Worm (Caenorhabditis elegans): ENCODE data around the gene C37E2.3.

The C37E2.3 gene

ce11 chrX:14194251-14194650 lies 14.0 kb downstream of the C37E2.3 start:
- TF ChIP-seq fos-1 (tag; optimal IDR thresholded peaks at IDR 0.05), result peak; percentile 42
- no peak for TF ChIP-seq nhr-25 (tag; optimal IDR thresholded peaks at IDR 0.05)
- no peak for TF ChIP-seq unc-62 (GFP tag; optimal IDR thresholded peaks at IDR 0.05)
- TF ChIP-seq C34F6.9 (tag; optimal IDR thresholded peaks at IDR 0.05), result no peak
- no peak for TF ChIP-seq sem-4 (tag; optimal IDR thresholded peaks at IDR 0.05)
- peak in 1 of 2 experiments; percentile 45 for TF ChIP-seq lsy-2 (tag; optimal IDR thresholded peaks at IDR 0.05)
- TF ChIP-seq nhr-23 (tag; optimal IDR thresholded peaks at IDR 0.05), result no peak
- no peak for TF ChIP-seq nhr-12 (tag; optimal IDR thresholded peaks at IDR 0.05)
- no peak for TF ChIP-seq R02D3.7 (tag; optimal IDR thresholded peaks at IDR 0.05)
- no peak for TF ChIP-seq lin-11 (tag; optimal IDR thresholded peaks at IDR 0.05)
- TF ChIP-seq sma-3 (GFP tag; optimal IDR thresholded peaks at IDR 0.05), result no peak
- TF ChIP-seq elt-3 (tag; optimal IDR thresholded peaks at IDR 0.05), result no peak
- TF ChIP-seq ZK546.5 (tag; optimal IDR thresholded peaks at IDR 0.05), result no peak
- no peak for TF ChIP-seq ztf-4 (tag; optimal IDR thresholded peaks at IDR 0.05)
- TF ChIP-seq elt-1 (tag; optimal IDR thresholded peaks at IDR 0.05), result no peak
- TF ChIP-seq zag-1 (tag; optimal IDR thresholded peaks at IDR 0.05), result no peak
- no peak for TF ChIP-seq Y55F3AM.14 (GFP tag; optimal IDR thresholded peaks at IDR 0.05)
- no peak for TF ChIP-seq nhr-129 (tag; optimal IDR thresholded peaks at IDR 0.05)
- no peak for TF ChIP-seq nhr-21 (tag; optimal IDR thresholded peaks at IDR 0.05)
- no peak for TF ChIP-seq nhr-11 (tag; optimal IDR thresholded peaks at IDR 0.05)
- TF ChIP-seq mbf-1 (tag; optimal IDR thresholded peaks at IDR 0.05), result no peak
- TF ChIP-seq dmd-4 (tag; optimal IDR thresholded peaks at IDR 0.05), result no peak
- no peak for TF ChIP-seq peb-1 (tag; optimal IDR thresholded peaks at IDR 0.05)
- TF ChIP-seq ceh-16 (tag; optimal IDR thresholded peaks at IDR 0.05), result no peak
- TF ChIP-seq nhr-6 (tag; optimal IDR thresholded peaks at IDR 0.05), result no peak
- no peak for TF ChIP-seq ztf-11 (tag; optimal IDR thresholded peaks at IDR 0.05)
- TF ChIP-seq gmeb-1 (tag; optimal IDR thresholded peaks at IDR 0.05), result peak; percentile 32
- no peak for TF ChIP-seq mab-5 (tag; optimal IDR thresholded peaks at IDR 0.05)
- no peak for TF ChIP-seq crh-2 (tag; optimal IDR thresholded peaks at IDR 0.05)
- no peak for TF ChIP-seq skn-1 (tag; optimal IDR thresholded peaks at IDR 0.05)
- peak; percentile 72 for TF ChIP-seq sma-9 (GFP tag; optimal IDR thresholded peaks at IDR 0.05)
- TF ChIP-seq sma-9 (tag; optimal IDR thresholded peaks at IDR 0.05), result no peak
- no peak for TF ChIP-seq unc-39 (tag; optimal IDR thresholded peaks at IDR 0.05)
- no peak for TF ChIP-seq ceh-82 (tag; optimal IDR thresholded peaks at IDR 0.05)
- TF ChIP-seq unc-55 (GFP tag; optimal IDR thresholded peaks at IDR 0.05), result no peak
- TF ChIP-seq nhr-77 (tag; optimal IDR thresholded peaks at IDR 0.05), result no peak

ce11 chrX:14206321-14206720 lies 26.1 kb downstream of the C37E2.3 start:
- TF ChIP-seq C34F6.9 (tag; optimal IDR thresholded peaks at IDR 0.05) (no peak), dmd-4 (tag; optimal IDR thresholded peaks at IDR 0.05) (no peak), alr-1 (tag; optimal IDR thresholded peaks at IDR 0.05) (no peak), ztf-4 (tag; optimal IDR thresholded peaks at IDR 0.05) (no peak), fos-1 (tag; optimal IDR thresholded peaks at IDR 0.05) (peak; percentile 67)

ce11 chrX:14207942-14208341 lies 27.7 kb downstream of the C37E2.3 start, which contains the start of gene ceh-37:
TSS of gene ceh-37 (minus strand) at chrX:14208000.
- TF ChIP-seq crh-2 (tag; optimal IDR thresholded peaks at IDR 0.05), result peak; percentile 37
- peak; percentile 60 for TF ChIP-seq fos-1 (tag; optimal IDR thresholded peaks at IDR 0.05)
- TF ChIP-seq sma-3 (GFP tag; optimal IDR thresholded peaks at IDR 0.05), result no peak
- TF ChIP-seq Y55F3AM.14 (GFP tag; optimal IDR thresholded peaks at IDR 0.05), result no peak
- TF ChIP-seq dmd-4 (tag; optimal IDR thresholded peaks at IDR 0.05), result no peak
- no peak for TF ChIP-seq R02D3.7 (tag; optimal IDR thresholded peaks at IDR 0.05)
- TF ChIP-seq elt-1 (tag; optimal IDR thresholded peaks at IDR 0.05), result no peak
- TF ChIP-seq ama-1 (optimal IDR thresholded peaks at IDR 0.05), result no peak
- TF ChIP-seq mdl-1 (tag; optimal IDR thresholded peaks at IDR 0.05), result no peak
- TF ChIP-seq nhr-129 (tag; optimal IDR thresholded peaks at IDR 0.05), result no peak
- TF ChIP-seq egl-27 (tag; optimal IDR thresholded peaks at IDR 0.05), result no peak

ce11 chrX:14213314-14213713 lies 33.1 kb downstream of the C37E2.3 start:
- TF ChIP-seq fos-1 (tag; optimal IDR thresholded peaks at IDR 0.05), result peak; percentile 17
- no peak for TF ChIP-seq lin-13 (GFP tag; optimal IDR thresholded peaks at IDR 0.05)
- TF ChIP-seq elt-3 (tag; optimal IDR thresholded peaks at IDR 0.05), result no peak

All from whole organism, L2 larva.